Worm (Caenorhabditis elegans) whole organism, midembryonic: ENCODE data around the gene T25F10.4.

Experiments used
- T22C8.4 ChIP-seq: fragments of 200-800 bp; sonication (Bioruptor generic); IDR thresholded peaks from 2 replicates; pipeline ENCODE4 v1.3.6; 2022; ENCODE audit warnings: missing genetic modification characterization, missing compliant biosample characterization
- cog-1 ChIP-seq: sonication (generic microtip); optimal IDR thresholded peaks from 2 replicates; lab custom pipeline; 2016; ENCODE audit warnings: missing genetic modification characterization, missing compliant biosample characterization
- flt-1 ChIP-seq: fragments of 200-800 bp; sonication (Bioruptor generic); IDR thresholded peaks from 2 replicates; pipeline ENCODE4 v1.3.6; 2022; ENCODE audit warnings: missing genetic modification characterization, missing compliant biosample characterization
- klf-2 ChIP-seq: fragments of 200-800 bp; sonication (Bioruptor generic); conservative IDR thresholded peaks from 2 replicates; pipeline ENCODE4 v1.3.6; 2022; ENCODE audit warnings: missing genetic modification reagents, missing genetic modification characterization, missing compliant biosample characterization
- med-1 ChIP-seq: sonication (generic microtip); optimal IDR thresholded peaks from 2 replicates; lab custom pipeline; 2017; ENCODE audit warnings: missing genetic modification characterization, mild to moderate bottlenecking, missing compliant biosample characterization, antibody characterized with exemption, missing genetic modification reagents; ENCODE audit not compliant: insufficient read depth
- ref-1 ChIP-seq: fragments of 200-800 bp; sonication (Bioruptor generic); conservative IDR thresholded peaks from 2 replicates; pipeline ENCODE4 v1.3.6; 2022; ENCODE audit warnings: missing genetic modification reagents, missing genetic modification characterization, missing compliant biosample characterization
- tab-1 ChIP-seq: fragments of 200-800 bp; sonication (Bioruptor generic); IDR thresholded peaks from 2 replicates; pipeline ENCODE4 v1.3.6; 2022; ENCODE audit warnings: missing genetic modification characterization, missing compliant biosample characterization
- ztf-23 ChIP-seq: fragments of 200-800 bp; sonication (Bioruptor generic); IDR thresholded peaks from 2 replicates; pipeline ENCODE4 v1.3.6; 2022; ENCODE audit warnings: missing genetic modification reagents, missing genetic modification characterization, missing compliant biosample characterization
- ztf-29 ChIP-seq: fragments of 200-800 bp; sonication (Bioruptor generic); IDR thresholded peaks from 2 replicates; pipeline ENCODE4 v1.3.6; 2022; ENCODE audit warnings: missing genetic modification reagents, missing genetic modification characterization, missing compliant biosample characterization

ce11 chrV:6793744-6794239 lies 31.5 kb upstream of the T25F10.4 start, which contains the start of gene ZC404.1:
- TF ChIP-seq flt-1 (GFP tag; lab: Robert Waterston, UW) = no peak
- TF ChIP-seq med-1 (GFP tag; lab: Kevin White, UChicago) = no peak
- TF ChIP-seq ztf-29 (GFP tag; lab: Robert Waterston, UW) = no peak
- no peak for TF ChIP-seq klf-2 (GFP tag; lab: Robert Waterston, UW)
- TF ChIP-seq ref-1 (GFP tag; lab: Robert Waterston, UW) = no peak
- TF ChIP-seq T22C8.4 (GFP tag; lab: Robert Waterston, UW) = no peak
- no peak for TF ChIP-seq ztf-23 (GFP tag; lab: Robert Waterston, UW)
- TF ChIP-seq cog-1 = no peak
- TF ChIP-seq tab-1 (GFP tag; lab: Robert Waterston, UW) = no peak
